Fruit fly (Drosophila melanogaster) Kc167 (cell line): ENCODE data around the gene Nelf-A.

Experiments
- Myc ChIP-seq: fragments of >200 bp; optimal IDR thresholded peaks from 2 replicates; lab custom pipeline; 2017; ENCODE audit warnings: missing external identifiers
- Sin3A ChIP-seq: fragments of >200 bp; optimal IDR thresholded peaks from 2 replicates; lab custom pipeline; 2018; ENCODE audit warnings: missing external identifiers
- h ChIP-seq: fragments of >200 bp; optimal IDR thresholded peaks from 3 replicates; lab custom pipeline; 2018; ENCODE audit warnings: missing external identifiers
- insv ChIP-seq: fragments of >200 bp; optimal IDR thresholded peaks from 3 replicates; lab custom pipeline; 2018; ENCODE audit warnings: missing external identifiers
- psq ChIP-seq: fragments of >200 bp; optimal IDR thresholded peaks from 2 replicates; lab custom pipeline; 2017; ENCODE audit warnings: missing external identifiers
- ttk ChIP-seq: sonication (Bioruptor generic); optimal IDR thresholded peaks from 2 replicates; lab custom pipeline; 2017; ENCODE audit warnings: missing external identifiers

dm6 chr3R:21237099-21237498, 13.6 kb downstream of the Nelf-A start, which contains the start of gene e:
- TF ChIP-seq psq (lab: Kevin White, UChicago) (no peak), ttk (lab: Kevin White, UChicago) (no peak), Sin3A (lab: Kevin White, UChicago) (no peak), h (no peak), insv (lab: Kevin White, UChicago) (no peak), Myc (no peak)
